Worm (Caenorhabditis elegans) whole organism, late embryonic: ENCODE results near the gene F26F4.6.

Experiments
- C08G9.2 ChIP-seq: sonication (generic microtip); optimal IDR thresholded peaks from 2 replicates; lab custom pipeline; 2016; ENCODE audit warnings: mild to moderate bottlenecking, missing genetic modification characterization, moderate library complexity, missing compliant biosample characterization
- K02D7.2 ChIP-seq: sonication (generic microtip); optimal IDR thresholded peaks from 2 replicates; lab custom pipeline; 2017; ENCODE audit warnings: mild to moderate bottlenecking, missing genetic modification characterization, missing compliant biosample characterization
- Y22D7AL.16 ChIP-seq: sonication (generic microtip); optimal IDR thresholded peaks from 2 replicates; lab custom pipeline; 2016; ENCODE audit warnings: missing genetic modification characterization, missing compliant biosample characterization
- ahr-1 ChIP-seq: sonication (generic microtip); optimal IDR thresholded peaks from 2 replicates; lab custom pipeline; 2016; ENCODE audit warnings: missing genetic modification characterization, missing compliant biosample characterization
- ama-1 ChIP-seq: fragments of 150-350 bp; optimal IDR thresholded peaks from 2 replicates; lab custom pipeline; 2014
- ceh-18 ChIP-seq: sonication (generic microtip); optimal IDR thresholded peaks from 2 replicates; lab custom pipeline; 2016; ENCODE audit warnings: missing genetic modification characterization, missing compliant biosample characterization
- ceh-2 ChIP-seq: sonication (generic microtip); optimal IDR thresholded peaks from 2 replicates; lab custom pipeline; 2016; ENCODE audit warnings: missing genotype, missing genetic modification characterization, missing compliant biosample characterization
- ceh-24 ChIP-seq: sonication (generic microtip); optimal IDR thresholded peaks from 2 replicates; lab custom pipeline; 2016; ENCODE audit warnings: mild to moderate bottlenecking, missing genetic modification characterization, missing compliant biosample characterization
- ceh-30 ChIP-seq: fragments of 150-350 bp; optimal IDR thresholded peaks from 2 replicates; lab custom pipeline; 2014; ENCODE audit warnings: missing biosample characterization, missing genetic modification characterization
- ceh-31 ChIP-seq: sonication (generic microtip); optimal IDR thresholded peaks from 2 replicates; lab custom pipeline; 2016; ENCODE audit warnings: missing genetic modification characterization, missing compliant biosample characterization
- ceh-34 ChIP-seq: sonication (generic microtip); optimal IDR thresholded peaks from 2 replicates; lab custom pipeline; 2016; ENCODE audit warnings: mild to moderate bottlenecking, missing genetic modification characterization, missing compliant biosample characterization
- dve-1 ChIP-seq: sonication (generic microtip); optimal IDR thresholded peaks from 2 replicates; lab custom pipeline; 2017; ENCODE audit warnings: antibody characterized with exemption, mild to moderate bottlenecking, missing genetic modification characterization, missing compliant biosample characterization
- elt-4 ChIP-seq: sonication (generic microtip); optimal IDR thresholded peaks from 2 replicates; lab custom pipeline; 2016; ENCODE audit warnings: missing genetic modification characterization, missing compliant biosample characterization
- ets-4 ChIP-seq: sonication (generic microtip); optimal IDR thresholded peaks from 2 replicates; lab custom pipeline; 2016; ENCODE audit warnings: missing genetic modification characterization, missing compliant biosample characterization
- fax-1 ChIP-seq: sonication (generic microtip); optimal IDR thresholded peaks from 2 replicates; lab custom pipeline; 2016; ENCODE audit warnings: missing genotype, missing genetic modification characterization, missing compliant biosample characterization
- fkh-6 ChIP-seq: sonication (generic microtip); optimal IDR thresholded peaks from 2 replicates; lab custom pipeline; 2016; ENCODE audit warnings: missing genetic modification characterization, missing compliant biosample characterization
- gmeb-2 ChIP-seq: sonication (generic microtip); optimal IDR thresholded peaks from 2 replicates; lab custom pipeline; 2016; ENCODE audit warnings: missing genetic modification characterization, inconsistent platforms, missing compliant biosample characterization
- hlh-13 ChIP-seq: fragments of 200-800 bp; sonication (Bioruptor generic); optimal IDR thresholded peaks from 2 replicates; lab custom pipeline; 2018; ENCODE audit warnings: mild to moderate bottlenecking, missing genetic modification characterization, missing compliant biosample characterization
- hlh-8 ChIP-seq: sonication (generic microtip); optimal IDR thresholded peaks from 2 replicates; lab custom pipeline; 2016; ENCODE audit warnings: missing genotype, missing genetic modification characterization, missing compliant biosample characterization
- lim-6 ChIP-seq: sonication (generic microtip); optimal IDR thresholded peaks from 2 replicates; lab custom pipeline; 2016; ENCODE audit warnings: missing genetic modification characterization, missing compliant biosample characterization
- lin-11 ChIP-seq: fragments of 200-800 bp; sonication (Bioruptor generic); optimal IDR thresholded peaks from 2 replicates; lab custom pipeline; 2018; ENCODE audit warnings: mild to moderate bottlenecking, missing genetic modification characterization, missing compliant biosample characterization
- madf-2 ChIP-seq: sonication (generic microtip); optimal IDR thresholded peaks from 2 replicates; lab custom pipeline; 2017; ENCODE audit warnings: missing genetic modification characterization, missing compliant biosample characterization
- nfya-1 ChIP-seq: sonication (generic microtip); optimal IDR thresholded peaks from 2 replicates; lab custom pipeline; 2017; ENCODE audit warnings: missing genetic modification characterization, mild to moderate bottlenecking, missing compliant biosample characterization, antibody characterized with exemption, moderate library complexity
- nhr-11 ChIP-seq: fragments of 150-350 bp; optimal IDR thresholded peaks from 2 replicates; lab custom pipeline; 2014; ENCODE audit warnings: missing biosample characterization, missing genetic modification characterization
- odd-2 ChIP-seq: sonication (generic microtip); optimal IDR thresholded peaks from 2 replicates; lab custom pipeline; 2017; ENCODE audit warnings: antibody characterized with exemption, mild to moderate bottlenecking, missing genetic modification characterization, missing compliant biosample characterization
- pag-3 ChIP-seq: sonication (generic microtip); optimal IDR thresholded peaks from 2 replicates; lab custom pipeline; 2016; ENCODE audit warnings: missing compliant biosample characterization, missing genetic modification characterization, borderline replicate concordance
- pat-9 ChIP-seq: fragments of 200-800 bp; sonication (Bioruptor generic); optimal IDR thresholded peaks from 2 replicates; lab custom pipeline; 2018; ENCODE audit warnings: mild to moderate bottlenecking, missing genetic modification characterization, moderate library complexity, missing compliant biosample characterization
- pax-1 ChIP-seq: fragments of 150-350 bp; optimal IDR thresholded peaks from 2 replicates; lab custom pipeline; 2014; ENCODE audit warnings: missing biosample characterization, missing genetic modification characterization
- pha-4 ChIP-seq: fragments of 150-350 bp; optimal IDR thresholded peaks from 2 replicates; lab custom pipeline; 2018; ENCODE audit warnings: missing biosample characterization, missing genetic modification reagents, missing genetic modification characterization
- pqm-1 ChIP-seq: sonication (generic microtip); optimal IDR thresholded peaks from 2 replicates; lab custom pipeline; 2016; ENCODE audit warnings: missing genetic modification characterization, missing compliant biosample characterization
- ref-2 ChIP-seq: sonication (generic microtip); optimal IDR thresholded peaks from 2 replicates; lab custom pipeline; 2016; ENCODE audit warnings: missing genetic modification characterization, missing compliant biosample characterization
- rnt-1 ChIP-seq: sonication (generic microtip); optimal IDR thresholded peaks from 2 replicates; lab custom pipeline; 2016; ENCODE audit warnings: missing genetic modification characterization, missing compliant biosample characterization
- sdc-2 ChIP-seq: sonication (generic microtip); optimal IDR thresholded peaks from 2 replicates; lab custom pipeline; 2016; ENCODE audit warnings: missing genotype, missing genetic modification characterization, missing compliant biosample characterization
- sox-2 ChIP-seq: fragments of 200-800 bp; sonication (Bioruptor generic); IDR thresholded peaks from 2 replicates; pipeline ENCODE4 v1.3.6; 2022; ENCODE audit warnings: missing genetic modification reagents, missing genetic modification characterization, missing compliant biosample characterization
- sox-4 ChIP-seq: sonication (generic microtip); optimal IDR thresholded peaks from 2 replicates; lab custom pipeline; 2017; ENCODE audit warnings: mild to moderate bottlenecking, missing genetic modification characterization, inconsistent platforms, missing compliant biosample characterization
- tbx-7 ChIP-seq: sonication (generic microtip); optimal IDR thresholded peaks from 2 replicates; lab custom pipeline; 2016; ENCODE audit warnings: missing genotype, missing genetic modification characterization, missing compliant biosample characterization
- unc-3 ChIP-seq, 2 experiments: fragments of 200-800 bp in 1 of 2; sonication (Bioruptor generic) in 1 of 2; sonication (generic microtip) in 1 of 2; conservative IDR thresholded peaks in 1 of 2; optimal IDR thresholded peaks in 1 of 2; 2 replicates each; pipeline versions ENCODE4 v1.3.6 to Lab custom; 2016 to 2022; ENCODE audit warnings: missing compliant biosample characterization in 2 of 2, missing genetic modification characterization in 2 of 2, missing genetic modification reagents in 1 of 2
- unc-42 ChIP-seq: sonication (generic microtip); optimal IDR thresholded peaks from 2 replicates; lab custom pipeline; 2016; ENCODE audit warnings: missing genotype, missing genetic modification characterization, missing compliant biosample characterization
- unc-55 ChIP-seq: sonication (generic microtip); optimal IDR thresholded peaks from 2 replicates; lab custom pipeline; 2017; ENCODE audit warnings: missing biosample characterization, missing genetic modification reagents, missing genetic modification characterization
- zip-5 ChIP-seq: sonication (generic microtip); optimal IDR thresholded peaks from 2 replicates; lab custom pipeline; 2016; ENCODE audit warnings: missing genetic modification characterization, missing compliant biosample characterization
- ztf-16 ChIP-seq: sonication (generic microtip); optimal IDR thresholded peaks from 2 replicates; lab custom pipeline; 2017; ENCODE audit warnings: missing genetic modification characterization, missing compliant biosample characterization

Gene F26F4.6

DNA sequence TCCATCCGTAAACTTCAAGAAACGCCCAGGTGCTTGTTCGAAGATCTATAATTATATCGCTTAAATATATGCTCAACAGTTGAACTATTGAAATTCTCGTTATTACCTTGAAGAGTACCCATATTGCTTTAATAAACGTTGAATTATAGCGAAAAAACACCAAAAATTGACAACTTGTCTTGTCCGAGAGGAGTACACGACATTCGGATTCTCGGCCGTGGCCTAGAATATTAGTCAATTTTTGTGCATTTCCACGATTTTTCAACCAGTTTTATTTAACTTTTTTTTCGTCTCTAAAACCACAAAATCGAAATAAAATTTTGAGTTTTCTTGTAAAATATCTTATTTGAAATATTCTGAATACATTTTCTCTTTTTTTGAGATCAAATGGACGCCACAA is 18.9 kb upstream of the F26F4.6 start, which contains the start of the genes F26F4.9 and cee-1:
Gene F26F4.9 (minus strand): TSS at position 205 of the 400 bp plus-strand sequence.
Gene cee-1 (plus strand): TSS at position 383 of the 400 bp plus-strand sequence.
- TF ChIP-seq ceh-31, result peak; percentile 85
- peak; percentile 2 for TF ChIP-seq fax-1 (tag; lab: Kevin White, UChicago)
- TF ChIP-seq lim-6 (tag; lab: Kevin White, UChicago), result peak; percentile 39
- TF ChIP-seq odd-2 (tag; lab: Kevin White, UChicago), result no peak
- TF ChIP-seq tbx-7 (tag; lab: Kevin White, UChicago), result peak; percentile 71
- TF ChIP-seq ets-4 (tag; lab: Kevin White, UChicago), result peak; percentile 75
- TF ChIP-seq unc-55 (GFP tag; lab: Kevin White, UChicago), result peak; percentile 30
- peak; percentile 72 for TF ChIP-seq hlh-8 (tag; lab: Kevin White, UChicago)
- TF ChIP-seq pax-1 (tag; lab: Kevin White, UChicago), result no peak
- no peak for TF ChIP-seq ahr-1 (tag; lab: Kevin White, UChicago)
- no peak for TF ChIP-seq nfya-1 (tag; lab: Kevin White, UChicago)
- TF ChIP-seq ceh-2 (tag; lab: Kevin White, UChicago), result peak; percentile 71
- peak; percentile 52 for TF ChIP-seq zip-5 (tag; lab: Kevin White, UChicago)
- no peak for TF ChIP-seq ceh-30 (tag; lab: Kevin White, UChicago)
- TF ChIP-seq ztf-16 (tag; lab: Kevin White, UChicago), result peak; percentile 13
- TF ChIP-seq rnt-1, result peak; percentile 7
- TF ChIP-seq C08G9.2 (tag; lab: Kevin White, UChicago), result peak; percentile 85
- no peak for TF ChIP-seq ceh-34 (tag; lab: Kevin White, UChicago)
- TF ChIP-seq ceh-18 (tag; lab: Kevin White, UChicago), result peak; percentile 38
- TF ChIP-seq ref-2 (tag; lab: Kevin White, UChicago), result peak; percentile 25

DNA sequence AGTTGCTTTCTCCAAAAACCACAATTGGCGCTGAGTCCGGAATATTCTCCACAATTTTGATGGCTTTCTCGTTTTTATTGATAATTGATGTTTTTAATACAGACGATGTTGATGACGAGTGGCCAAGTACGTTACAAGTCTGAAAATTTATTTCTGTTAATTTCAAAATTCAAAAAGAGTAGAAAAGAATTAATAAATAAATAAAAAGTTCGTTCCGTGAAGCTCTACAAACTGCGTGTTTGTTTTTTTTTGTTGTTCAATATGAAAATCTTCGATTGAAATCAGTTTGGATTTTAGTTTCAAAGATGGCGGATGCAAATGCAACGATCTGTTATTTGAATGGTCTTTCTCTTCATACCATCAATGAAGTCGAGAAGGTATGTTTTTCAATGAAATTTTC is 17.5 kb upstream of the F26F4.6 start, which contains the start of gene F26F4.2:
Gene F26F4.2 (plus strand): TSS at position 301 of the 400 bp plus-strand sequence.
- TF ChIP-seq Y22D7AL.16 (no peak), unc-3 (GFP tag; conservative IDR thresholded peaks at IDR 0.05; lab: Robert Waterston, UW) (no peak), unc-3 (tag; optimal IDR thresholded peaks at IDR 0.05; lab: Kevin White, UChicago) (no peak), nhr-11 (tag; lab: Kevin White, UChicago) (no peak), pqm-1 (tag; lab: Kevin White, UChicago) (no peak), rnt-1 (no peak), K02D7.2 (no peak), dve-1 (no peak), sox-4 (no peak), lin-11 (tag; lab: Kevin White, UChicago) (no peak), hlh-13 (GFP tag; lab: Kevin White, UChicago) (no peak), pat-9 (tag; lab: Kevin White, UChicago) (no peak), unc-42 (tag; lab: Kevin White, UChicago) (no peak), gmeb-2 (tag; lab: Kevin White, UChicago) (no peak), C08G9.2 (tag; lab: Kevin White, UChicago) (no peak), pha-4 (tag; lab: Kevin White, UChicago) (no peak), elt-4 (tag; lab: Kevin White, UChicago) (no peak), ama-1 (no peak), sox-2 (GFP tag; lab: Robert Waterston, UW) (no peak)

DNA sequence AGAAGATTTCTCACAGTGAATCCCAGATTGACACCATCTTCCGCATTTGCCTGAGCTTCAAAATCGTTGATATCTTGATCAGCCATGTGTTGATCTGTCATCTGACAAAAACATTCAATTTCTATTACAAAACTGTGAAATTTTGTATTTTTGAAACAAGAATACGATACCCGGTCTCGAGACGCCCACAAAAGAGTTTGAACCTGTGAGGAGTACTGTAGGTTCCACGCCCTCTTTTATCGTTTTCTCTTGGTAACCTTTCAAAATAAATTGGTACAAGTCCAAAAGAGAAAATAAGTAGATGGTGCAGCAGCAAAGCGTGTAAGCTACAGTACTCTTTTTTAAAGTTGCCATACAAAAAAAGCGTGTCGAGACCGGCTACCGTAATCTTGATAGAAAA is 16.5 kb upstream of the F26F4.6 start, which contains the start of gene F26F4.12:
Gene F26F4.12 (minus strand): TSS at position 101 of the 400 bp plus-strand sequence.
- no peak for TF ChIP-seq madf-2 (tag; lab: Kevin White, UChicago)

ce11 chrIII:4906896-4907295 is 13.5 kb upstream of the F26F4.6 start, which contains the start of gene rom-1:
Gene rom-1, plus strand, starts transcription at chrIII:4907196.
- no peak for TF ChIP-seq sdc-2 (tag; lab: Kevin White, UChicago)
- no peak for TF ChIP-seq pag-3 (tag; lab: Kevin White, UChicago)
- TF ChIP-seq ceh-24 (tag; lab: Kevin White, UChicago), result no peak
- no peak for TF ChIP-seq ets-4 (tag; lab: Kevin White, UChicago)
- TF ChIP-seq fkh-6 (tag; lab: Kevin White, UChicago), result no peak
